Fruit fly (Drosophila melanogaster): ENCODE measurements around the gene SA2.

Gene SA2

dm6 chr3L:1414032-1414431, 23.6 kb downstream of the SA2 start (continued):
- TF ChIP-seq CG6654 (GFP tag; optimal IDR thresholded peaks at IDR 0.05) (no peak), lab (GFP tag; optimal IDR thresholded peaks at IDR 0.05) (no peak), CG17328 (GFP tag; IDR thresholded peaks at IDR 0.05) (peak; percentile 81), sim (GFP tag; IDR thresholded peaks at IDR 0.05) (peak; percentile 71), ara (GFP tag; IDR thresholded peaks at IDR 0.05) (peak; percentile 90), dpn (GFP tag; optimal IDR thresholded peaks at IDR 0.05) (peak; percentile 8 to 42), Hmx (GFP tag; optimal IDR thresholded peaks at IDR 0.05) (no peak), Med (GFP tag) (peak; percentile 64), CG8924 (tag; optimal IDR thresholded peaks at IDR 0.05) (peak; percentile 58), Ada2b (GFP tag; IDR thresholded peaks at IDR 0.05) (no peak), Lpt (GFP tag; optimal IDR thresholded peaks at IDR 0.05) (no peak), Hr78 (GFP tag; optimal IDR thresholded peaks at IDR 0.05) (no peak), Drgx (GFP tag; IDR thresholded peaks at IDR 0.05) (no peak), mld (GFP tag; IDR thresholded peaks at IDR 0.05; ENCODE audit: partially characterized antibody) (no peak), Oli (tag; optimal IDR thresholded peaks at IDR 0.05) (peak; percentile 35), CG10959 (GFP tag; IDR thresholded peaks at IDR 0.05) (no peak), ken (GFP tag; IDR thresholded peaks at IDR 0.05) (peak; percentile 66; the same call in 1 of the 3 replicates), CG11695 (GFP tag; IDR thresholded peaks at IDR 0.05) (peak; percentile 41; the same call in 1 of the 3 replicates), CG18619 (GFP tag; optimal IDR thresholded peaks at IDR 0.05) (peak; percentile 0), CG4404 (GFP tag; IDR thresholded peaks at IDR 0.05) (peak; percentile 85), Stat92E (GFP tag; optimal IDR thresholded peaks at IDR 0.05) (no peak), MESR4 (GFP tag; optimal IDR thresholded peaks at IDR 0.05) (no peak), CG12744 (GFP tag; optimal IDR thresholded peaks at IDR 0.05) (no peak), nerfin-1 (tag; optimal IDR thresholded peaks at IDR 0.05) (no peak), Optix (GFP tag; IDR thresholded peaks at IDR 0.05) (peak; percentile 59; the same call in 2 of the 3 replicates), odd (GFP tag; optimal IDR thresholded peaks at IDR 0.05) (no peak), CG43689 (GFP tag; IDR thresholded peaks at IDR 0.05) (no peak), Fer3 (tag; optimal IDR thresholded peaks at IDR 0.05) (no peak), br (optimal IDR thresholded peaks at IDR 0.05) (no peak), pzg (GFP tag; optimal IDR thresholded peaks at IDR 0.05) (no peak), Chrac-16 (GFP tag; optimal IDR thresholded peaks at IDR 0.05) (peak; percentile 62), chn (GFP tag; optimal IDR thresholded peaks at IDR 0.05) (peak; percentile 49), lilli (GFP tag; optimal IDR thresholded peaks at IDR 0.05) (no peak), insv (GFP tag; optimal IDR thresholded peaks at IDR 0.05) (no peak), CG11456 (GFP tag; IDR thresholded peaks at IDR 0.05) (no peak), CG4730 (GFP tag; IDR thresholded peaks at IDR 0.05) (peak; percentile 36; the same call in 1 of the 2 replicates), CG10462 (GFP tag; optimal IDR thresholded peaks at IDR 0.05) (peak; percentile 15), CG13287 (GFP tag; IDR thresholded peaks at IDR 0.05; ENCODE audit: partially characterized antibody) (no peak), Hmr (GFP tag; optimal IDR thresholded peaks at IDR 0.05) (no peak), CG3065 (GFP tag; optimal IDR thresholded peaks at IDR 0.05) (peak; percentile 2), so (GFP tag; IDR thresholded peaks at IDR 0.05) (peak; percentile 53; the same call in 1 of the 3 replicates), ranshi (GFP tag; IDR thresholded peaks at IDR 0.05) (no peak), CG10654 (GFP tag; optimal IDR thresholded peaks at IDR 0.05) (no peak), Rfx (GFP tag; IDR thresholded peaks at IDR 0.05) (0 out of 2 replicates have a peak, but pooled peaks have one; percentile 23), yki (optimal IDR thresholded peaks at IDR 0.05) (no peak), Neu2 (GFP tag; optimal IDR thresholded peaks at IDR 0.05; ENCODE audit: borderline replicate concordance) (no peak), CG10431 (GFP tag; optimal IDR thresholded peaks at IDR 0.05) (no peak)
